Worm (Caenorhabditis elegans): Measurements from ENCODE around the gene F40G12.7.

DNA sequence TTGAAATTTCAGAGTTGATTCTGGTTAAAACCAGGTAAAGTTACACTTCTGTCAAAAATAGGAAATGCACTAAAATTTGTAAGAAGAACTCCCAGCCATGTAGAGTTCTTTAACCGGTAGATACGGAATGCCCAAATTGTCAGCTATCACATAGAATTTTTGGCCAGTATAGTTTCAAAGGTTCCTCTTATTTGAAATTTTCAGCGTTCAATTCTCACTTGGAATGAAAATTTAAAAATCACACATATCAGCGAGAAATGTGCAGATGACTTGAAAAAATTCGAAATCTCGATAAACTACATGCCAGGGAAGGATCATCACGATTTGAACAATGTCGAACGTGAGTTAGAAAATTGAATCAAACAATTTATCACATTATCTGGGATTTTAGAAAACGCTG lies 22.1 kb downstream of the F40G12.7 start, which contains the start of gene F14D7.3:
- no peak for TF ChIP-seq him-1 (tag; optimal IDR thresholded peaks at IDR 0.05)
- TF ChIP-seq W03F9.2 (tag; optimal IDR thresholded peaks at IDR 0.05), result no peak
- no peak for TF ChIP-seq dao-5 (tag; optimal IDR thresholded peaks at IDR 0.05)
